Worm (Caenorhabditis elegans) whole organism, L2 larva: ENCODE data around the gene Y37E11AM.2.

ENCODE experiments used
- R02D3.7 ChIP-seq: fragments of 150-350 bp; optimal IDR thresholded peaks from 2 replicates; lab custom pipeline; 2014; ENCODE audit warnings: missing biosample characterization, missing genetic modification characterization
- lsy-2 ChIP-seq, 2 experiments: fragments of 150-350 bp in 1 of 2; sonication (generic microtip) in 1 of 2; optimal IDR thresholded peaks; 2 replicates each; lab custom pipeline; 2014 to 2017; ENCODE audit warnings: missing biosample characterization in 2 of 2, missing genetic modification characterization in 2 of 2

- TF ChIP-seq lsy-2 (tag; optimal IDR thresholded peaks at IDR 0.05; lab: Kevin White, UChicago) (no peak), R02D3.7 (no peak)
These were observed 4.6 kb downstream of the Y37E11AM.2 start for ce11 chrIV:3720644-3721043.
